Worm (Caenorhabditis elegans) whole organism, young adult: ENCODE measurements around the gene unc-33.

Source experiments
- D2030.7 ChIP-seq: fragments of 200-800 bp; sonication (Bioruptor generic); IDR thresholded peaks from 2 replicates; pipeline ENCODE4 v1.3.6; 2022; ENCODE audit warnings: missing genetic modification reagents, missing genetic modification characterization, missing compliant biosample characterization
- F22D6.2 ChIP-seq: sonication (generic microtip); optimal IDR thresholded peaks from 2 replicates; lab custom pipeline; 2016; ENCODE audit warnings: mild to moderate bottlenecking, missing genetic modification characterization, missing compliant biosample characterization
- F55B11.4 ChIP-seq: sonication (generic microtip); optimal IDR thresholded peaks from 2 replicates; lab custom pipeline; 2016; ENCODE audit warnings: missing compliant biosample characterization, missing genetic modification characterization, borderline replicate concordance; ENCODE audit not compliant: insufficient read depth
- Y79H2A.3 ChIP-seq: fragments of 200-800 bp; sonication (Bioruptor generic); conservative IDR thresholded peaks from 2 replicates; pipeline ENCODE4 v1.3.6; 2022; ENCODE audit warnings: missing genetic modification reagents, missing genetic modification characterization, missing compliant biosample characterization
- aptf-3 ChIP-seq: fragments of 200-800 bp; sonication (Bioruptor generic); IDR thresholded peaks from 2 replicates; pipeline ENCODE4 v1.3.6; 2022; ENCODE audit warnings: missing genetic modification characterization, missing compliant biosample characterization
- nfya-1 ChIP-seq: sonication (generic microtip); optimal IDR thresholded peaks from 2 replicates; lab custom pipeline; 2017; ENCODE audit warnings: antibody characterized with exemption, missing compliant biosample characterization, missing genetic modification characterization, borderline replicate concordance; ENCODE audit not compliant: insufficient read depth
- nfya-2 ChIP-seq: fragments of 200-800 bp; sonication (Bioruptor generic); IDR thresholded peaks from 2 replicates; pipeline ENCODE4 v1.3.6; 2022; ENCODE audit warnings: missing genetic modification reagents, missing genetic modification characterization, missing compliant biosample characterization

ce11 chrIV:3469742-3470141 is 46.9 kb upstream of the unc-33 start, which contains the start of gene F58E2.2:
- TF ChIP-seq F55B11.4 (tag; lab: Kevin White, UChicago): no peak
- no peak for TF ChIP-seq nfya-2 (GFP tag; lab: Robert Waterston, UW)
- no peak for TF ChIP-seq aptf-3 (GFP tag; lab: Robert Waterston, UW)
- no peak for TF ChIP-seq F22D6.2
- TF ChIP-seq nfya-1 (tag; lab: Kevin White, UChicago): no peak
- TF ChIP-seq Y79H2A.3: no peak
- no peak for TF ChIP-seq D2030.7 (GFP tag; lab: Robert Waterston, UW)
